Worm (Caenorhabditis elegans): ENCODE measurements around the gene Y55F3AM.21.

Y55F3AM.21 gene

ce11 chrIV:1055734-1056133 lies 4.2 kb upstream of the Y55F3AM.21 start:
- TF ChIP-seq flt-1 (GFP tag; IDR thresholded peaks at IDR 0.05) (no peak), B0310.2 (tag; optimal IDR thresholded peaks at IDR 0.05) (no peak), hmg-4 (GFP tag; optimal IDR thresholded peaks at IDR 0.05) (no peak)

ce11 chrIV:1054736-1055135 lies 3.2 kb upstream of the Y55F3AM.21 start, which contains the start of gene dcap-1:
dcap-1 (minus strand) TSS chrIV:1054794.
- TF ChIP-seq sea-1 (GFP tag; conservative IDR thresholded peaks at IDR 0.05) (no peak), tra-4 (tag; optimal IDR thresholded peaks at IDR 0.05) (peak; percentile 40)

ce11 chrIV:1053989-1054388 lies 2.5 kb upstream of the Y55F3AM.21 start:
- TF ChIP-seq sea-1 (GFP tag; conservative IDR thresholded peaks at IDR 0.05) (no peak), tbx-37 (GFP tag; conservative IDR thresholded peaks at IDR 0.05) (no peak), hnd-1 (tag; optimal IDR thresholded peaks at IDR 0.05) (no peak), pes-1 (GFP tag; IDR thresholded peaks at IDR 0.05) (no peak)

ce11 chrIV:1046996-1047395 lies 4.5 kb downstream of the Y55F3AM.21 start:
- TF ChIP-seq flt-1 (GFP tag; IDR thresholded peaks at IDR 0.05) (no peak), tbx-37 (GFP tag; conservative IDR thresholded peaks at IDR 0.05) (no peak), hmg-4 (GFP tag; optimal IDR thresholded peaks at IDR 0.05) (no peak), aly-1 (tag; optimal IDR thresholded peaks at IDR 0.05) (no peak), sea-1 (GFP tag; conservative IDR thresholded peaks at IDR 0.05) (no peak), B0310.2 (tag; optimal IDR thresholded peaks at IDR 0.05) (no peak), tbx-11 (GFP tag; IDR thresholded peaks at IDR 0.05) (no peak), tra-4 (tag; optimal IDR thresholded peaks at IDR 0.05) (no peak), ceh-13 (GFP tag; optimal IDR thresholded peaks at IDR 0.05) (no peak)

- TF ChIP-seq ets-7 (tag; optimal IDR thresholded peaks at IDR 0.05) = no peak
- TF ChIP-seq tbx-37 (GFP tag; conservative IDR thresholded peaks at IDR 0.05) = no peak
- TF ChIP-seq hmg-4 (GFP tag; optimal IDR thresholded peaks at IDR 0.05) = no peak
- no peak for TF ChIP-seq pes-1 (GFP tag; IDR thresholded peaks at IDR 0.05)
- TF ChIP-seq tbx-11 (GFP tag; IDR thresholded peaks at IDR 0.05) = no peak
- TF ChIP-seq F13C5.2 (tag; optimal IDR thresholded peaks at IDR 0.05) = no peak
- TF ChIP-seq sea-1 (GFP tag; conservative IDR thresholded peaks at IDR 0.05) = no peak
- TF ChIP-seq ama-1 (optimal IDR thresholded peaks at IDR 0.05) = no peak
- no peak for TF ChIP-seq scrt-1 (GFP tag; IDR thresholded peaks at IDR 0.05)
Measured at ce11 chrIV:1045683-1046082, 5.8 kb downstream of the Y55F3AM.21 start, which contains the start of gene srx-12. srx-12 (plus strand) TSS chrIV:1045983.

DNA sequence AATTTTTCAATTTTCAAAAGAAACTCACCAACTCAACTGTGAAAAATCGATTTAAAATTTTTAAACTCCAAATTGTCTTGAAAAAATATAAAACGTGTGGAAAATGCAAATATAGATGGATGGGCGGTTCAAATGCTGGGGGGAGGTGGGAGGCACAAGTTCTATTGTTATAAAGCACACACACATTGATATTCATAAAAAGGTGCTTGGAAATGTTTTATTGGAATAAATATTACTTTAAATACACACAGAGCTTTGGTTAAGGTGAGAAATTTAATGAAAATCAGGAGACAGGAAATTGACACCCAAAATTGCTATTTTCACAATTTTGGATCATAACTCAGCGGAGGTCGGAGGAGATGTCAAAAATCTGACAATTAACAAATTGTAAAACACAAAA lies 7.2 kb downstream of the Y55F3AM.21 start, which contains the start of gene Y55F3AM.11:
Gene Y55F3AM.11 (minus strand): TSS at position 101 of the 400 bp plus-strand sequence.
- TF ChIP-seq tra-4 (tag; optimal IDR thresholded peaks at IDR 0.05) (no peak), ceh-36 (tag; optimal IDR thresholded peaks at IDR 0.05) (no peak), B0310.2 (tag; optimal IDR thresholded peaks at IDR 0.05) (no peak), tbx-11 (GFP tag; IDR thresholded peaks at IDR 0.05) (no peak), F13C5.2 (tag; optimal IDR thresholded peaks at IDR 0.05) (no peak), ama-1 (optimal IDR thresholded peaks at IDR 0.05) (no peak), ets-7 (tag; optimal IDR thresholded peaks at IDR 0.05) (no peak), hnd-1 (tag; optimal IDR thresholded peaks at IDR 0.05) (no peak), sea-1 (GFP tag; conservative IDR thresholded peaks at IDR 0.05) (no peak), hmg-4 (GFP tag; optimal IDR thresholded peaks at IDR 0.05) (no peak), hmbx-1 (tag; optimal IDR thresholded peaks at IDR 0.05) (no peak), aly-1 (tag; optimal IDR thresholded peaks at IDR 0.05) (no peak), flt-1 (GFP tag; IDR thresholded peaks at IDR 0.05) (no peak)

- TF ChIP-seq B0310.2 (tag; optimal IDR thresholded peaks at IDR 0.05) = no peak
- TF ChIP-seq pes-1 (GFP tag; IDR thresholded peaks at IDR 0.05) = no peak
- TF ChIP-seq sea-1 (GFP tag; conservative IDR thresholded peaks at IDR 0.05) = no peak
- TF ChIP-seq tbx-11 (GFP tag; IDR thresholded peaks at IDR 0.05) = no peak
- TF ChIP-seq hmbx-1 (tag; optimal IDR thresholded peaks at IDR 0.05) = no peak
- no peak for TF ChIP-seq ets-7 (tag; optimal IDR thresholded peaks at IDR 0.05)
- TF ChIP-seq F13C5.2 (tag; optimal IDR thresholded peaks at IDR 0.05) = no peak
- no peak for TF ChIP-seq scrt-1 (GFP tag; IDR thresholded peaks at IDR 0.05)
- TF ChIP-seq hmg-4 (GFP tag; optimal IDR thresholded peaks at IDR 0.05) = no peak
- TF ChIP-seq tbx-37 (GFP tag; conservative IDR thresholded peaks at IDR 0.05) = no peak
- TF ChIP-seq ceh-13 (GFP tag; optimal IDR thresholded peaks at IDR 0.05) = no peak
- no peak for TF ChIP-seq tra-4 (tag; optimal IDR thresholded peaks at IDR 0.05)
- TF ChIP-seq hnd-1 (tag; optimal IDR thresholded peaks at IDR 0.05) = no peak
- TF ChIP-seq flt-1 (GFP tag; IDR thresholded peaks at IDR 0.05) = no peak
- TF ChIP-seq aly-1 (tag; optimal IDR thresholded peaks at IDR 0.05) = no peak
- no peak for TF ChIP-seq ama-1 (optimal IDR thresholded peaks at IDR 0.05)
Measured at ce11 chrIV:1040537-1040936, 10.9 kb downstream of the Y55F3AM.21 start.

DNA sequence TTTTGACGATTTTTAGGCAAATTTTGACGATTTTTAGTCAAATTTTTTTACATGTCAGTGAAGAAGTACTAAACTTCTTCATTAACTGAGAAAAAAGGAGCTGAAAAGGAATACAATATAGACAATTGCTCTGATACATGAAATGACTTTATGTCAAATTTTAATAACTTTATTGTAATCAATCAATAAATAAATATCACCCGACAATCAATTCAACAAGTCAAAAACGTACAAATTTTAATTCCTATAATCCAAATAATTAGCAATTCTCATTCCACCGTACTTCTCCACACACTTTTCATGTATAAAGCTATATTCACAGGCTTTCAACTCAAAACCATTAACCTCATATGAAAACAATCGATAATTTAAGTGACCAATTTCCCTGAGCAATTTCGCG lies 13.0 kb downstream of the Y55F3AM.21 start:
- TF ChIP-seq hmg-4 (GFP tag; optimal IDR thresholded peaks at IDR 0.05) = no peak
- no peak for TF ChIP-seq ceh-36 (tag; optimal IDR thresholded peaks at IDR 0.05)
- TF ChIP-seq aly-1 (tag; optimal IDR thresholded peaks at IDR 0.05) = no peak
- TF ChIP-seq sea-1 (GFP tag; conservative IDR thresholded peaks at IDR 0.05) = no peak
- TF ChIP-seq ama-1 (optimal IDR thresholded peaks at IDR 0.05) = no peak
- TF ChIP-seq B0310.2 (tag; optimal IDR thresholded peaks at IDR 0.05) = no peak
- TF ChIP-seq tbx-37 (GFP tag; conservative IDR thresholded peaks at IDR 0.05) = no peak
- TF ChIP-seq scrt-1 (GFP tag; IDR thresholded peaks at IDR 0.05) = no peak
- TF ChIP-seq F13C5.2 (tag; optimal IDR thresholded peaks at IDR 0.05) = no peak
- TF ChIP-seq hmbx-1 (tag; optimal IDR thresholded peaks at IDR 0.05) = no peak
- no peak for TF ChIP-seq ceh-13 (GFP tag; optimal IDR thresholded peaks at IDR 0.05)
- TF ChIP-seq hnd-1 (tag; optimal IDR thresholded peaks at IDR 0.05) = no peak
- no peak for TF ChIP-seq tra-4 (tag; optimal IDR thresholded peaks at IDR 0.05)
- no peak for TF ChIP-seq pes-1 (GFP tag; IDR thresholded peaks at IDR 0.05)
- no peak for TF ChIP-seq ets-7 (tag; optimal IDR thresholded peaks at IDR 0.05)
- no peak for TF ChIP-seq tbx-11 (GFP tag; IDR thresholded peaks at IDR 0.05)
